Fruit fly (Drosophila melanogaster) whole organism, embryonic: ENCODE measurements around the gene cpb.

ENCODE experiments used
- Abd-B ChIP-seq: fragments of 200-800 bp; sonication (Bioruptor generic); optimal IDR thresholded peaks from 2 replicates; lab custom pipeline; 2018; ENCODE audit warnings: missing biosample characterization, mild to moderate bottlenecking, missing genetic modification characterization, moderate library complexity
- Aef1 ChIP-seq: fragments of 200-800 bp; sonication (Bioruptor generic); IDR thresholded peaks from 3 replicates; pipeline ENCODE4 v1.3.6; 2022; ENCODE audit warnings: missing biosample characterization, missing genetic modification characterization
- BEAF-32 ChIP-seq: fragments of 200-800 bp; sonication (Bioruptor generic); optimal IDR thresholded peaks from 3 replicates; lab custom pipeline; 2017; ENCODE audit warnings: missing biosample characterization, missing genetic modification characterization, mild to moderate bottlenecking, moderate library complexity, missing genetic modification reagents
- BtbVII ChIP-seq: fragments of 200-800 bp; sonication (Bioruptor generic); optimal IDR thresholded peaks from 3 replicates; lab custom pipeline; 2017; ENCODE audit warnings: missing biosample characterization, mild to moderate bottlenecking, missing genetic modification characterization
- CG11504 ChIP-seq: fragments of 200-800 bp; sonication (Bioruptor generic); optimal IDR thresholded peaks from 3 replicates; lab custom pipeline; 2019; ENCODE audit warnings: missing biosample characterization, mild to moderate bottlenecking, missing genetic modification characterization, moderate library complexity
- CG12744 ChIP-seq: fragments of 200-800 bp; sonication (Bioruptor generic); optimal IDR thresholded peaks from 2 replicates; lab custom pipeline; 2016; ENCODE audit warnings: missing biosample characterization, missing genetic modification characterization
- CG14710 ChIP-seq: fragments of 200-800 bp; sonication (Bioruptor generic); optimal IDR thresholded peaks from 3 replicates; lab custom pipeline; 2019; ENCODE audit warnings: missing biosample characterization, mild to moderate bottlenecking, missing genetic modification characterization, moderate library complexity
- CG17802 ChIP-seq: fragments of 200-800 bp; sonication (Bioruptor generic); optimal IDR thresholded peaks from 2 replicates; lab custom pipeline; 2018; ENCODE audit warnings: missing biosample characterization, mild to moderate bottlenecking, missing genetic modification characterization, moderate library complexity
- CG2116 ChIP-seq: fragments of 200-800 bp; sonication (Bioruptor generic); optimal IDR thresholded peaks from 3 replicates; lab custom pipeline; 2018; ENCODE audit warnings: missing biosample characterization, mild to moderate bottlenecking, missing genetic modification characterization
- CG2199 ChIP-seq: fragments of 200-800 bp; sonication (Bioruptor generic); IDR thresholded peaks from 3 replicates; pipeline ENCODE4 v1.3.6; 2022; ENCODE audit warnings: missing biosample characterization, missing genetic modification characterization
- CG31224 ChIP-seq: fragments of 200-800 bp; sonication (Bioruptor generic); IDR thresholded peaks from 2 replicates; pipeline ENCODE4 v1.3.6; 2022; ENCODE audit warnings: missing biosample characterization, missing genetic modification characterization
- CG32772 ChIP-seq: fragments of 200-800 bp; sonication (Bioruptor generic); IDR thresholded peaks from 2 replicates; pipeline ENCODE4 v1.3.6; 2022; ENCODE audit warnings: missing biosample characterization, missing genetic modification characterization
- CG34376 ChIP-seq: fragments of 200-800 bp; sonication (Bioruptor generic); optimal IDR thresholded peaks from 2 replicates; lab custom pipeline; 2018; ENCODE audit warnings: missing biosample characterization, mild to moderate bottlenecking, missing genetic modification characterization
- CG43689 ChIP-seq: fragments of 200-800 bp; sonication (Bioruptor generic); IDR thresholded peaks from 2 replicates; pipeline ENCODE4 v1.3.6; 2022; ENCODE audit warnings: missing biosample characterization, missing genetic modification characterization
- CG6765 ChIP-seq: fragments of 200-800 bp; sonication (Bioruptor generic); optimal IDR thresholded peaks from 3 replicates; lab custom pipeline; 2017; ENCODE audit warnings: missing biosample characterization, mild to moderate bottlenecking, missing genetic modification characterization
- CG8359 ChIP-seq: fragments of 200-800 bp; sonication (Bioruptor generic); optimal IDR thresholded peaks from 2 replicates; lab custom pipeline; 2017; ENCODE audit warnings: missing biosample characterization, mild to moderate bottlenecking, missing genetic modification characterization, borderline replicate concordance
- CG8478 ChIP-seq: fragments of >200 bp; optimal IDR thresholded peaks from 2 replicates; lab custom pipeline; 2018
- Camta ChIP-seq: fragments of 200-800 bp; sonication (Bioruptor generic); optimal IDR thresholded peaks from 2 replicates; lab custom pipeline; 2016; ENCODE audit warnings: missing biosample characterization, missing genetic modification characterization
- D19A ChIP-seq: fragments of 200-800 bp; optimal IDR thresholded peaks from 3 replicates; lab custom pipeline; 2019; ENCODE audit warnings: missing biosample characterization, mild to moderate bottlenecking, missing genetic modification characterization, moderate library complexity
- Dad ChIP-seq: fragments of 200-800 bp; sonication (Bioruptor generic); optimal IDR thresholded peaks from 3 replicates; lab custom pipeline; 2016; ENCODE audit warnings: missing biosample characterization, missing genetic modification characterization
- Doc3 ChIP-seq: fragments of 200-800 bp; sonication (Bioruptor generic); IDR thresholded peaks from 3 replicates; pipeline ENCODE4 v1.3.6; 2022; ENCODE audit warnings: missing biosample characterization, missing genetic modification characterization; ENCODE audit not compliant: partially characterized antibody
- HLHmδ ChIP-seq: fragments of 200-800 bp; sonication (Bioruptor generic); optimal IDR thresholded peaks from 2 replicates; lab custom pipeline; 2018; ENCODE audit warnings: missing biosample characterization, mild to moderate bottlenecking, missing genetic modification characterization, moderate library complexity
- Hey ChIP-seq: fragments of 200-800 bp; sonication (Bioruptor generic); optimal IDR thresholded peaks from 3 replicates; lab custom pipeline; 2018; ENCODE audit warnings: missing biosample characterization, mild to moderate bottlenecking, missing genetic modification characterization
- Hr39 ChIP-seq: fragments of >200 bp; optimal IDR thresholded peaks from 2 replicates; lab custom pipeline; 2017
- NK7.1 ChIP-seq: fragments of 200-800 bp; sonication (Bioruptor generic); optimal IDR thresholded peaks from 3 replicates; lab custom pipeline; 2016; ENCODE audit warnings: missing biosample characterization, missing genetic modification characterization
- Ptx1 ChIP-seq: fragments of 200-800 bp; sonication (Bioruptor generic); IDR thresholded peaks from 2 replicates; pipeline ENCODE4 v1.3.6; 2022; ENCODE audit warnings: missing biosample characterization, missing genetic modification characterization
- ara ChIP-seq: fragments of 200-800 bp; sonication (Bioruptor generic); IDR thresholded peaks from 2 replicates; pipeline ENCODE4 v1.3.6; 2022; ENCODE audit warnings: missing biosample characterization, missing genetic modification characterization
- ase ChIP-seq: fragments of 200-800 bp; sonication (Bioruptor generic); IDR thresholded peaks from 3 replicates; pipeline ENCODE4 v1.3.6; 2022; ENCODE audit warnings: missing biosample characterization, missing genetic modification characterization
- bigmax ChIP-seq: fragments of 200-800 bp; sonication (Bioruptor generic); optimal IDR thresholded peaks from 2 replicates; lab custom pipeline; 2018; ENCODE audit warnings: missing biosample characterization, mild to moderate bottlenecking, missing genetic modification characterization
- btn ChIP-seq: fragments of 200-800 bp; sonication (Bioruptor generic); optimal IDR thresholded peaks from 2 replicates; lab custom pipeline; 2016; ENCODE audit warnings: missing biosample characterization, missing genetic modification characterization
- dimm ChIP-seq: fragments of 200-800 bp; sonication (Bioruptor generic); IDR thresholded peaks from 2 replicates; pipeline ENCODE4 v1.3.6; 2022; ENCODE audit warnings: missing biosample characterization, missing genetic modification characterization
- emc ChIP-seq: fragments of 200-800 bp; sonication (Bioruptor generic); optimal IDR thresholded peaks from 2 replicates; lab custom pipeline; 2016; ENCODE audit warnings: missing biosample characterization, missing genetic modification characterization
- ewg ChIP-seq: fragments of 200-800 bp; sonication (Bioruptor generic); optimal IDR thresholded peaks from 3 replicates; lab custom pipeline; 2017; ENCODE audit warnings: mild to moderate bottlenecking, missing biosample characterization, missing genetic modification reagents, missing genetic modification characterization
- fd102C ChIP-seq: fragments of 200-800 bp; sonication (Bioruptor generic); optimal IDR thresholded peaks from 2 replicates; lab custom pipeline; 2018; ENCODE audit warnings: missing biosample characterization, mild to moderate bottlenecking, missing genetic modification characterization, moderate library complexity
- fu2 ChIP-seq: fragments of 200-800 bp; sonication (Bioruptor generic); optimal IDR thresholded peaks from 2 replicates; lab custom pipeline; 2016; ENCODE audit warnings: missing biosample characterization, missing genetic modification characterization
- gcm ChIP-seq: fragments of 200-800 bp; sonication (Bioruptor generic); optimal IDR thresholded peaks from 2 replicates; lab custom pipeline; 2019; ENCODE audit warnings: missing biosample characterization, mild to moderate bottlenecking, missing genetic modification characterization, moderate library complexity
- gsb-n ChIP-seq: fragments of 200-800 bp; sonication (Bioruptor generic); optimal IDR thresholded peaks from 3 replicates; lab custom pipeline; 2018; ENCODE audit warnings: missing biosample characterization, mild to moderate bottlenecking, missing genetic modification characterization
- hb ChIP-seq: fragments of 200-800 bp; sonication (Bioruptor generic); IDR thresholded peaks from 3 replicates; pipeline ENCODE4 v1.3.6; 2022; ENCODE audit warnings: missing biosample characterization, missing genetic modification characterization; ENCODE audit not compliant: partially characterized antibody
- hkb ChIP-seq, 2 experiments: fragments of 200-800 bp in 1 of 2; fragments of >200 bp in 1 of 2; sonication (Bioruptor generic) in 1 of 2; IDR thresholded peaks in 1 of 2; optimal IDR thresholded peaks in 1 of 2; 2 replicates each; pipeline versions ENCODE4 v1.3.6 to Lab custom; 2017 to 2022; ENCODE audit warnings: missing biosample characterization in 1 of 2, missing genetic modification characterization in 1 of 2
- lmd ChIP-seq: fragments of 200-800 bp; sonication (Bioruptor generic); IDR thresholded peaks from 2 replicates; pipeline ENCODE4 v1.3.6; 2022; ENCODE audit warnings: missing biosample characterization, missing genetic modification characterization
- nau ChIP-seq: fragments of 200-800 bp; sonication (Bioruptor generic); optimal IDR thresholded peaks from 3 replicates; lab custom pipeline; 2017; ENCODE audit warnings: missing biosample characterization, mild to moderate bottlenecking, missing genetic modification characterization, missing genetic modification reagents
- peb ChIP-seq: fragments of 200-800 bp; sonication (Bioruptor generic); IDR thresholded peaks from 2 replicates; pipeline ENCODE4 v1.3.6; 2022; ENCODE audit warnings: missing biosample characterization, missing genetic modification characterization
- pho ChIP-seq: fragments of 200-800 bp; sonication (Bioruptor generic); optimal IDR thresholded peaks from 2 replicates; lab custom pipeline; 2016; ENCODE audit warnings: missing biosample characterization, missing genetic modification characterization
- prd ChIP-seq, 3 experiments: fragments of >200 bp in 2 of 3; fragments of 200-800 bp in 1 of 3; sonication (Bioruptor generic) in 1 of 3; optimal IDR thresholded peaks in 2 of 3; IDR thresholded peaks in 1 of 3; 2 replicates in 2 of 3; 3 replicates in 1 of 3; pipeline versions ENCODE4 v1.3.6 to Lab custom; 2017 to 2022; ENCODE audit warnings: missing biosample characterization in 1 of 3, missing genetic modification characterization in 1 of 3
- repo ChIP-seq: fragments of 200-800 bp; sonication (Bioruptor generic); optimal IDR thresholded peaks from 2 replicates; lab custom pipeline; 2016; ENCODE audit warnings: missing biosample characterization, missing genetic modification characterization
- schlank ChIP-seq: fragments of 200-800 bp; sonication (Bioruptor generic); optimal IDR thresholded peaks from 2 replicates; lab custom pipeline; 2018; ENCODE audit warnings: missing biosample characterization, mild to moderate bottlenecking, missing genetic modification characterization
- seq ChIP-seq: fragments of 200-800 bp; sonication (Bioruptor generic); IDR thresholded peaks from 2 replicates; pipeline ENCODE4 v1.3.6; 2022; ENCODE audit warnings: missing biosample characterization, missing genetic modification characterization
- slou ChIP-seq: fragments of 200-800 bp; sonication (Bioruptor generic); optimal IDR thresholded peaks from 3 replicates; lab custom pipeline; 2016; ENCODE audit warnings: missing biosample characterization, missing genetic modification characterization
- sna ChIP-seq: fragments of 200-800 bp; sonication (Bioruptor generic); IDR thresholded peaks from 2 replicates; pipeline ENCODE4 v1.3.6; 2022; ENCODE audit warnings: missing biosample characterization, missing genetic modification characterization; ENCODE audit not compliant: partially characterized antibody
- zfh1 ChIP-seq: fragments of 200-800 bp; sonication (Bioruptor generic); IDR thresholded peaks from 3 replicates; pipeline ENCODE4 v1.3.6; 2022; ENCODE audit warnings: missing biosample characterization, missing genetic modification characterization

Gene cpb

dm6 chr2L:1737057-1737581 lies 32.4 kb downstream of the cpb start (continued):
- TF ChIP-seq Hey (no peak), fu2 (GFP tag; lab: Kevin White, UChicago) (peak; percentile 83), BtbVII (GFP tag; lab: Kevin White, UChicago) (peak; percentile 76), Dad (GFP tag; lab: Kevin White, UChicago) (peak; percentile 80), CG34376 (peak; percentile 19), hb (GFP tag; lab: Robert Waterston, UW) (no peak), schlank (peak; percentile 54), ara (GFP tag; lab: Robert Waterston, UW) (peak; percentile 87), dimm (GFP tag; lab: Robert Waterston, UW) (no peak), CG14710 (tag; lab: Kevin White, UChicago) (peak; percentile 77), Hr39 (lab: Kevin White, UChicago) (no peak), gcm (GFP tag; lab: Kevin White, UChicago) (peak; percentile 81), btn (GFP tag; lab: Kevin White, UChicago) (peak; percentile 78), emc (GFP tag; lab: Kevin White, UChicago) (peak; percentile 27), pho (GFP tag; lab: Kevin White, UChicago) (peak; percentile 86), zfh1 (GFP tag; lab: Robert Waterston, UW) (peak; percentile 82), Aef1 (peak; percentile 84), CG31224 (GFP tag; lab: Robert Waterston, UW) (peak; percentile 82), fd102C (GFP tag; lab: Kevin White, UChicago) (no peak), HLHmδ (GFP tag; lab: Kevin White, UChicago) (peak; percentile 41), slou (GFP tag; lab: Kevin White, UChicago) (peak; percentile 74), hkb (optimal IDR thresholded peaks at IDR 0.05; lab: Kevin White, UChicago) (no peak), hkb (GFP tag; IDR thresholded peaks at IDR 0.05; lab: Robert Waterston, UW) (peak; percentile 84), CG8359 (GFP tag; lab: Kevin White, UChicago) (peak; percentile 51), CG43689 (GFP tag; lab: Robert Waterston, UW) (0 out of 2 replicates have a peak, but pooled peaks have one; percentile 33), Ptx1 (GFP tag; lab: Robert Waterston, UW) (peak; percentile 94), CG17802 (tag; lab: Kevin White, UChicago) (peak; percentile 52), D19A (tag; lab: Kevin White, UChicago) (peak; percentile 85), Abd-B (peak; percentile 90), CG2199 (GFP tag; lab: Robert Waterston, UW) (no peak), repo (GFP tag; lab: Kevin White, UChicago) (peak; percentile 74), prd (optimal IDR thresholded peaks at IDR 0.05; lab: Kevin White, UChicago) (no peak), prd (GFP tag; IDR thresholded peaks at IDR 0.05; lab: Robert Waterston, UW) (peak; percentile 94), CG6765 (GFP tag; lab: Kevin White, UChicago) (peak; percentile 22), CG32772 (peak; percentile 88), gsb-n (tag; lab: Kevin White, UChicago) (peak; percentile 85), Doc3 (GFP tag; lab: Robert Waterston, UW) (no peak), Camta (GFP tag; lab: Kevin White, UChicago) (peak; percentile 93), CG2116 (GFP tag; lab: Kevin White, UChicago) (peak; percentile 59), ewg (peak; percentile 89), lmd (GFP tag; lab: Robert Waterston, UW) (peak; percentile 92), ase (GFP tag; lab: Robert Waterston, UW) (peak; percentile 82), CG11504 (tag; lab: Kevin White, UChicago) (peak; percentile 89), peb (GFP tag; lab: Robert Waterston, UW) (peak; percentile 82), BEAF-32 (GFP tag; lab: Kevin White, UChicago) (no peak), NK7.1 (peak; percentile 72), bigmax (GFP tag; lab: Kevin White, UChicago) (peak; percentile 21), sna (GFP tag; lab: Robert Waterston, UW) (0 out of 2 replicates have a peak, but pooled peaks have one; percentile 14), nau (GFP tag; lab: Kevin White, UChicago) (peak; percentile 86), seq (GFP tag; lab: Robert Waterston, UW) (peak; percentile 88), CG8478 (lab: Kevin White, UChicago) (no peak), CG12744 (GFP tag; lab: Kevin White, UChicago) (peak; percentile 83)
